Worm (Caenorhabditis elegans): ENCODE results near the gene ifas-3.

ifas-3 gene

DNA sequence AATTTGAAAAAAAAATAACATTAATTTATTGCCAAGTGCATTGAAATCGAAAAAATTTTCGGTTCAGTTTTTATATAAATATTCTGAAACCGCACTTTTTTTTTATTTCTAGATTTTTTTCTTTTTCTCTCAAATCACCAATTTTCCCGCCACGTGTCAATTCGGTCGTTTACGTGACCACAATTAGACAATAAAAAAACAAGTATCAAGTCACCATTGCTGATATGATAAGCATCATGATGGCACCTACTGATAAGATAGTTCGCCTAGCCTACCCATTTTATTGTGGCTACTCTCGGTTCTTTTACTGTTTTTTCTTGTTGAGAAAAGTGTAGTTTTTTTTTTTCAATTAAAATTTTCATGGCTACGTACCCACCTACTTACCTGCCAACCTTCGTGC lies 20.9 kb downstream of the ifas-3 start (continued):
- TF ChIP-seq F49E8.2 (tag; optimal IDR thresholded peaks at IDR 0.05; ENCODE audit: borderline replicate concordance) (no peak), hif-1 (tag; optimal IDR thresholded peaks at IDR 0.05) (no peak)

ce11 chrIV:15926746-15927145 lies 23.9 kb downstream of the ifas-3 start, which contains the start of gene Y105C5B.8:
Gene Y105C5B.8 (minus strand): TSS chrIV:15926846.
- TF ChIP-seq rbr-2 (tag; optimal IDR thresholded peaks at IDR 0.05) (no peak), unc-39 (tag; optimal IDR thresholded peaks at IDR 0.05) (no peak), T26A8.4 (GFP tag; IDR thresholded peaks at IDR 0.05) (no peak)

ce11 chrIV:15923000-15923399 lies 27.7 kb downstream of the ifas-3 start:
- TF ChIP-seq ceh-82 (tag; optimal IDR thresholded peaks at IDR 0.05): no peak
- peak; percentile 96 for TF ChIP-seq aha-1 (tag)

ce11 chrIV:15915061-15915460 lies 35.6 kb downstream of the ifas-3 start:
- TF ChIP-seq T20F7.1 (GFP tag; optimal IDR thresholded peaks at IDR 0.05) (no peak), arid-1 (GFP tag; conservative IDR thresholded peaks at IDR 0.05) (no peak), zip-2 (tag; optimal IDR thresholded peaks at IDR 0.05) (no peak), skn-1 (tag; optimal IDR thresholded peaks at IDR 0.05) (no peak), Y5F2A.4 (GFP tag; optimal IDR thresholded peaks at IDR 0.05) (no peak), mdl-1 (tag; optimal IDR thresholded peaks at IDR 0.05) (no peak), nhr-41 (GFP tag; IDR thresholded peaks at IDR 0.05) (no peak), F44E2.7 (GFP tag; IDR thresholded peaks at IDR 0.05) (no peak), F37D6.2 (tag; optimal IDR thresholded peaks at IDR 0.05) (no peak)

DNA sequence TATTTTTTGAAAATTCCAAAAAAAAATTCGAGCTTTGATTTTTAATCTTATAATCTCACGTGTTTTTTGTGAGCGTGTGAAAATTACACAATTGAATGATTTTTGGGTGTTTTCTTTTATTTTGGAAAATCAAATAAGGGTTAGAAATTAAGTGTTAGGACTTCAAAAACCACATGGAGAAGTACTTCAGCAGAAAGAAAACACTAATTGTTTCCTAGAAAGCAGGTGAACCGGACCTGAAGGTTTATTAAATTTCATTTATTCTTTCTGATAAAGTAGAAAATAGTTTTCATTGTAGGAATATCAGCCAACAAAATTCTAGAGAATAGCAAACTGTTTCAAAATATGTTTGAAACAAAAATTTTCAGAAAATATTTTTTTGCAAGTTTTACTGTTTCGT lies 42.4 kb downstream of the ifas-3 start:
- no peak for TF ChIP-seq dve-1 (tag; optimal IDR thresholded peaks at IDR 0.05; ENCODE audit: insufficient read depth)
- TF ChIP-seq lin-1 (GFP tag; IDR thresholded peaks at IDR 0.05): no peak
- no peak for TF ChIP-seq pqm-1 (tag; optimal IDR thresholded peaks at IDR 0.05)
- TF ChIP-seq hlh-30 (tag; optimal IDR thresholded peaks at IDR 0.05; ENCODE audit: insufficient read depth): no peak
- TF ChIP-seq dmd-6 (GFP tag; IDR thresholded peaks at IDR 0.05): no peak
- no peak for TF ChIP-seq fos-1 (tag; optimal IDR thresholded peaks at IDR 0.05)
- TF ChIP-seq ama-1 (optimal IDR thresholded peaks at IDR 0.05): no peak
- no peak for TF ChIP-seq daf-19 (GFP tag; conservative IDR thresholded peaks at IDR 0.05)
- no peak for TF ChIP-seq set-16 (GFP tag; IDR thresholded peaks at IDR 0.05)
- no peak for TF ChIP-seq mdl-1 (tag; optimal IDR thresholded peaks at IDR 0.05)
- TF ChIP-seq lin-29 (GFP tag; IDR thresholded peaks at IDR 0.05): no peak
- TF ChIP-seq sdz-12 (GFP tag; optimal IDR thresholded peaks at IDR 0.05): no peak
- no peak for TF ChIP-seq dpl-1 (GFP tag; optimal IDR thresholded peaks at IDR 0.05)

ce11 chrIV:15906059-15906632 lies 44.5 kb downstream of the ifas-3 start, which contains the start of gene srv-15:
Gene srv-15 (plus strand): TSS chrIV:15906582.
- TF ChIP-seq spr-3 (GFP tag; optimal IDR thresholded peaks at IDR 0.05) (no peak), fkh-10 (GFP tag; optimal IDR thresholded peaks at IDR 0.05) (no peak), nhr-11 (tag; optimal IDR thresholded peaks at IDR 0.05) (peak; percentile 8), aha-1 (tag) (peak; percentile 61), T20F7.1 (GFP tag; optimal IDR thresholded peaks at IDR 0.05) (no peak), nhr-111 (GFP tag; optimal IDR thresholded peaks at IDR 0.05) (no peak)

Measured in whole organism, L4 larva.